Worm (Caenorhabditis elegans) whole organism, midembryonic: ENCODE results near the gene F35C8.8.

Experiments
- cog-1 ChIP-seq: sonication (generic microtip); optimal IDR thresholded peaks from 2 replicates; lab custom pipeline; 2016; ENCODE audit warnings: missing genetic modification characterization, missing compliant biosample characterization
- tab-1 ChIP-seq: fragments of 200-800 bp; sonication (Bioruptor generic); IDR thresholded peaks from 2 replicates; pipeline ENCODE4 v1.3.6; 2022; ENCODE audit warnings: missing genetic modification characterization, missing compliant biosample characterization
- ztf-29 ChIP-seq: fragments of 200-800 bp; sonication (Bioruptor generic); IDR thresholded peaks from 2 replicates; pipeline ENCODE4 v1.3.6; 2022; ENCODE audit warnings: missing genetic modification reagents, missing genetic modification characterization, missing compliant biosample characterization

ce11 chrX:5329236-5329635, 43.2 kb downstream of the F35C8.8 start, which contains the start of gene C26B9.5:
- TF ChIP-seq tab-1 (GFP tag; lab: Robert Waterston, UW) (no peak), ztf-29 (GFP tag; lab: Robert Waterston, UW) (no peak), cog-1 (tag; lab: Kevin White, UChicago) (no peak)
